Worm (Caenorhabditis elegans) whole organism, late embryonic: ENCODE measurements around the gene lin-48.

ENCODE experiments used
- Y22D7AL.16 ChIP-seq: sonication (generic microtip); optimal IDR thresholded peaks from 2 replicates; lab custom pipeline; 2016; ENCODE audit warnings: missing genetic modification characterization, missing compliant biosample characterization
- ceh-2 ChIP-seq: sonication (generic microtip); optimal IDR thresholded peaks from 2 replicates; lab custom pipeline; 2016; ENCODE audit warnings: missing genotype, missing genetic modification characterization, missing compliant biosample characterization
- ceh-31 ChIP-seq: sonication (generic microtip); optimal IDR thresholded peaks from 2 replicates; lab custom pipeline; 2016; ENCODE audit warnings: missing genetic modification characterization, missing compliant biosample characterization
- ceh-34 ChIP-seq: sonication (generic microtip); optimal IDR thresholded peaks from 2 replicates; lab custom pipeline; 2016; ENCODE audit warnings: mild to moderate bottlenecking, missing genetic modification characterization, missing compliant biosample characterization
- ceh-6 ChIP-seq: fragments of 200-800 bp; sonication (Bioruptor generic); optimal IDR thresholded peaks from 2 replicates; lab custom pipeline; 2018; ENCODE audit warnings: mild to moderate bottlenecking, missing genetic modification characterization, missing compliant biosample characterization
- che-1 ChIP-seq: sonication (generic microtip); optimal IDR thresholded peaks from 2 replicates; lab custom pipeline; 2016; ENCODE audit warnings: mild to moderate bottlenecking, missing genetic modification characterization, missing compliant biosample characterization
- elt-2 ChIP-seq: sonication (generic microtip); optimal IDR thresholded peaks from 2 replicates; lab custom pipeline; 2016; ENCODE audit warnings: missing genetic modification reagents, missing genetic modification characterization, missing compliant biosample characterization
- eyg-1 ChIP-seq: sonication (generic microtip); optimal IDR thresholded peaks from 2 replicates; lab custom pipeline; 2016; ENCODE audit warnings: missing genotype, missing genetic modification characterization, missing compliant biosample characterization
- hlh-15 ChIP-seq: sonication (generic microtip); optimal IDR thresholded peaks from 2 replicates; lab custom pipeline; 2016; ENCODE audit warnings: missing genetic modification characterization, missing compliant biosample characterization
- lim-6 ChIP-seq: sonication (generic microtip); optimal IDR thresholded peaks from 2 replicates; lab custom pipeline; 2016; ENCODE audit warnings: missing genetic modification characterization, missing compliant biosample characterization
- lin-11 ChIP-seq: fragments of 200-800 bp; sonication (Bioruptor generic); optimal IDR thresholded peaks from 2 replicates; lab custom pipeline; 2018; ENCODE audit warnings: mild to moderate bottlenecking, missing genetic modification characterization, missing compliant biosample characterization
- nfya-1 ChIP-seq: sonication (generic microtip); optimal IDR thresholded peaks from 2 replicates; lab custom pipeline; 2017; ENCODE audit warnings: missing genetic modification characterization, mild to moderate bottlenecking, missing compliant biosample characterization, antibody characterized with exemption, moderate library complexity
- pros-1 ChIP-seq: fragments of 150-350 bp; optimal IDR thresholded peaks from 2 replicates; lab custom pipeline; 2014; ENCODE audit warnings: missing biosample characterization, missing genetic modification reagents, missing genetic modification characterization
- syd-9 ChIP-seq: sonication (generic microtip); optimal IDR thresholded peaks from 2 replicates; lab custom pipeline; 2016; ENCODE audit warnings: mild to moderate bottlenecking, missing genetic modification characterization, moderate library complexity, missing compliant biosample characterization
- unc-42 ChIP-seq: sonication (generic microtip); optimal IDR thresholded peaks from 2 replicates; lab custom pipeline; 2016; ENCODE audit warnings: missing genotype, missing genetic modification characterization, missing compliant biosample characterization
- zip-5 ChIP-seq: sonication (generic microtip); optimal IDR thresholded peaks from 2 replicates; lab custom pipeline; 2016; ENCODE audit warnings: missing genetic modification characterization, missing compliant biosample characterization
- ztf-16 ChIP-seq: sonication (generic microtip); optimal IDR thresholded peaks from 2 replicates; lab custom pipeline; 2017; ENCODE audit warnings: missing genetic modification characterization, missing compliant biosample characterization

Gene lin-48

DNA sequence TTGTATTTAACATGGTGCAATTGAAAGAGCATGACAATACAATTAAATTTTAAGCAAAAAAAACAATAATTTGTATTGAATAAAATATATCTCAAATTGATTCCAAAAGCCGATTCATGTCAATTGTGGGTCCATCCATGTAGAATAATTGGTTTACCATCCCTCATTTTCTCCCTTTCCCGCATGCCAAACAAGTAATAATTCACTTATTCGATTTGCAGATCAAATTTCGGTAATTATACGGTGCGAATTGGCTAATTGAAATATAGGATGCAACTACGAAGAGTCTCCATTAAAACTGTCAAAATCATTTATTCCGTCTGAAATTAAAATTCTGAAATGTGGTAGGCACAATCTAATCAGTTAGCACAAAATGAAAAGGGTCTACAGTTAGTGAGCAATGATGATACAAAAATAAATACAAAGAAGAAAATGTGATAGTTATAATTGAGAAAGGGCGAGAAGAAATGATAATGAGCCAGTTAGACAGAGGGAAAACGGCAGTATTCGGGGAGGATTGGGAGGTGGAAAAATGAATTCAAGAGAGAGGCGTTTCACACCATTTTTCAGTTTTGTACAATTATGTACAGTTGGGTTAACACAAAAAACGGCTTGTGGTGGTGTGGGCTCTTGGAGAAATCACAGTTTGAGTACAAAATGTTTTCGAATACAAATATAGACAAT is 44.6 kb downstream of the lin-48 start:
- TF ChIP-seq unc-42 (tag; lab: Kevin White, UChicago), result peak; percentile 94
- peak; percentile 14 for TF ChIP-seq pros-1 (tag; lab: Kevin White, UChicago)
- peak; percentile 73 for TF ChIP-seq ceh-31 (tag; lab: Kevin White, UChicago)
- no peak for TF ChIP-seq hlh-15 (tag; lab: Kevin White, UChicago)

DNA sequence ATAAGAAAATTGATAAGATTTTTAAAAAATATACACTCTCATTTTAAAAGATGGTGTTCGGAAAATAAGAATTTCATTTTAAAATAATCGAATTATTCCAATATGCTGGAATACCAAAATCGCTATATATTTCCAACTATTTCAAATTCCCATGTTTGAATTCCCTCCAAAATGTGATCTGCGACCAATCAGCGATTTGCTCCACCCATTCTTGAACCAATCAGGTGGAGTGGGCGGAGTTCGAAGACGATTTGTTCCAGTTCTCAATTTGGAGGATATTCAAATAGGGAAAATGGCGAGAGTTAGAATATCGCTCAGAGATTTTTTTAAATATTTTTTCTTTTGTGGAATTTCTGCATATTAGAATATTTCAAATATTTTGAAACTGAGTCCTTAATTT is 45.6 kb downstream of the lin-48 start:
- peak; percentile 92 for TF ChIP-seq nfya-1 (tag; lab: Kevin White, UChicago)
- no peak for TF ChIP-seq ceh-31 (tag; lab: Kevin White, UChicago)

DNA sequence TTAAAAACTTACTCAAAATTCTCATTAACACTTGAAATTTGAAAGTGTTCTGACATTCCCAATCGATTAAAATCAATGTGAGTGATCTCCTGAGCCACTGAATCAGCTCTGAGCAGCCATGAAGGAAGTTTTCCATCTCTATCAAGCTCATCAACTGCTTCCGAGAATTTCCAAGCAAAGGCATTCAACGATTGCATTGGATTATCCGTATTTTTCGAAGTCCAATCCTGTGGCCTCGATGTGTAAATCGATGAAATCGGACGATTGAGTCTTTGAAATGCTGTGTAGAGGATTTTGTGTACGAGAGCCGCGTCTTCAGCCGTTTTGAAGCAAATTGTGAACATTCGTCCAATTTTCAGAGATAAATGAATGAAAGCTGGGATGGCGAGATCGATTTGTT is 50.7 kb downstream of the lin-48 start:
- no peak for TF ChIP-seq syd-9 (tag; lab: Kevin White, UChicago)
- TF ChIP-seq ceh-6 (GFP tag; lab: Kevin White, UChicago), result no peak
- TF ChIP-seq elt-2 (tag; lab: Kevin White, UChicago), result no peak
- no peak for TF ChIP-seq ceh-34 (tag; lab: Kevin White, UChicago)
- no peak for TF ChIP-seq pros-1 (tag; lab: Kevin White, UChicago)
- no peak for TF ChIP-seq eyg-1 (tag; lab: Kevin White, UChicago)
- TF ChIP-seq che-1 (tag; lab: Kevin White, UChicago), result no peak
- TF ChIP-seq zip-5, result no peak
- TF ChIP-seq hlh-15 (tag; lab: Kevin White, UChicago), result no peak
- TF ChIP-seq Y22D7AL.16 (tag; lab: Kevin White, UChicago), result no peak
- TF ChIP-seq ceh-2 (tag; lab: Kevin White, UChicago), result no peak
- TF ChIP-seq lin-11 (tag; lab: Kevin White, UChicago), result no peak
- TF ChIP-seq ztf-16 (tag; lab: Kevin White, UChicago), result no peak
- no peak for TF ChIP-seq lim-6
- TF ChIP-seq, all 69 proteins: peak for 0
